Fruit fly (Drosophila melanogaster): ENCODE measurements around the gene CG14645.

DNA sequence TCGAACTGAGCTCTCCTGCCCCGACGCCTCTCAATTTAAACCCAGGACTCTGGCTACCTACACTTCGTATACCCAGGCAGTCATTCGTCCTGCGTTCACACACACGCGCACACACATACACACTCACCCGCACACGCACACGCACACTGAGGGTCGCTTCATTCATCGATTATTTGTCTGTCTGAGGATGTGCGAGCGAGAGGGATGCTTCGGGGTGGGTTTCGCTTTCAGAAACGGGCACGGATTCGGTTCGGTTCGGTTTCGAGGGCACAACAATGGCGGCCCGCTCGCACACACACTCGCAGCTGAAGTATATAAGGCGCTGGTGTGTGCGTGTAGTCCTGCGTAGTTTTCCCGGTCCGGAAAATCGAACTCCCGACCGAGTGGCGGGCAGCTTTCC lies 11.7 kb downstream of the CG14645 start, which contains the start of gene hkb:
- TF ChIP-seq psq (optimal IDR thresholded peaks at IDR 0.05) (no peak), CG8478 (optimal IDR thresholded peaks at IDR 0.05) (no peak), pan (optimal IDR thresholded peaks at IDR 0.05) (no peak), Dll (optimal IDR thresholded peaks at IDR 0.05) (no peak), EcR (GFP tag; optimal IDR thresholded peaks at IDR 0.05) (no peak), usp (GFP tag; optimal IDR thresholded peaks at IDR 0.05) (no peak)
